Worm (Caenorhabditis elegans) whole organism, L4 larva: ENCODE measurements around the gene phdh-1.

Experiments used
- F26F4.8 ChIP-seq: fragments of 200-800 bp; sonication (Bioruptor generic); conservative IDR thresholded peaks from 2 replicates; pipeline ENCODE4 v1.3.6; 2022; ENCODE audit warnings: missing genetic modification characterization, missing compliant biosample characterization
- aha-1 ChIP-seq: fragments of 150-350 bp; peaks from one replicate; lab custom pipeline; 2014; ENCODE audit warnings: missing biosample characterization, missing genetic modification characterization
- aly-2 ChIP-seq: sonication (generic microtip); optimal IDR thresholded peaks from 2 replicates; lab custom pipeline; 2018; ENCODE audit warnings: missing biosample characterization, missing genetic modification characterization
- ceh-20 ChIP-seq: fragments of 200-800 bp; sonication (Bioruptor generic); IDR thresholded peaks from 2 replicates; pipeline ENCODE4 v1.3.6; 2022; ENCODE audit warnings: missing genetic modification reagents, missing genetic modification characterization, missing compliant biosample characterization
- ceh-28 ChIP-seq: fragments of 150-350 bp; optimal IDR thresholded peaks from 2 replicates; lab custom pipeline; 2014; ENCODE audit warnings: missing biosample characterization, missing genetic modification reagents, missing genetic modification characterization
- ceh-62 ChIP-seq: sonication (generic microtip); optimal IDR thresholded peaks from 2 replicates; lab custom pipeline; 2017; ENCODE audit warnings: missing biosample characterization, missing genetic modification characterization
- ces-1 ChIP-seq: fragments of 150-350 bp; sonication (generic microtip); optimal IDR thresholded peaks from 4 replicates; lab custom pipeline; 2014; ENCODE audit warnings: missing biosample characterization, missing genetic modification reagents, missing genetic modification characterization
- cey-2 ChIP-seq: sonication (generic microtip); optimal IDR thresholded peaks from 3 replicates; lab custom pipeline; 2017; ENCODE audit warnings: missing genetic modification characterization, mild to moderate bottlenecking, missing compliant biosample characterization, antibody characterized with exemption, borderline replicate concordance; ENCODE audit not compliant: insufficient read depth
- daf-16 ChIP-seq, 3 experiments: sonication (generic microtip); optimal IDR thresholded peaks; 2 replicates each; lab custom pipeline; 2016 to 2017; ENCODE audit warnings: missing genetic modification characterization in 3 of 3, missing genetic modification reagents in 3 of 3, mild to moderate bottlenecking in 2 of 3, missing compliant biosample characterization in 2 of 3, missing biosample characterization in 1 of 3, moderate library complexity in 1 of 3
- dmd-6 ChIP-seq: fragments of 200-800 bp; sonication (Bioruptor generic); IDR thresholded peaks from 2 replicates; pipeline ENCODE4 v1.3.6; 2022; ENCODE audit warnings: missing genetic modification reagents, missing genetic modification characterization, missing compliant biosample characterization
- dmd-9 ChIP-seq: fragments of 200-800 bp; sonication (Bioruptor generic); IDR thresholded peaks from 2 replicates; pipeline ENCODE4 v1.3.6; 2022; ENCODE audit warnings: missing genetic modification reagents, missing genetic modification characterization, missing compliant biosample characterization
- egl-27 ChIP-seq: sonication (generic microtip); optimal IDR thresholded peaks from 3 replicates; lab custom pipeline; 2017; ENCODE audit warnings: missing biosample characterization, missing genetic modification reagents, missing genetic modification characterization
- gei-8 ChIP-seq: fragments of 200-800 bp; sonication (Bioruptor generic); optimal IDR thresholded peaks from 2 replicates; lab custom pipeline; 2018; ENCODE audit warnings: mild to moderate bottlenecking, missing genetic modification characterization, missing compliant biosample characterization
- hlh-11 ChIP-seq: fragments of 200-800 bp; sonication (Bioruptor generic); optimal IDR thresholded peaks from 2 replicates; lab custom pipeline; 2018; ENCODE audit warnings: mild to moderate bottlenecking, missing genetic modification characterization, missing compliant biosample characterization
- hlh-30 ChIP-seq: sonication (generic microtip); optimal IDR thresholded peaks from 2 replicates; lab custom pipeline; 2017; ENCODE audit warnings: antibody characterized with exemption, mild to moderate bottlenecking, missing genetic modification characterization, missing compliant biosample characterization; ENCODE audit not compliant: insufficient read depth
- jun-1 ChIP-seq: fragments of 150-350 bp; optimal IDR thresholded peaks from 2 replicates; lab custom pipeline; 2014; ENCODE audit warnings: missing biosample characterization, missing genetic modification reagents, missing genetic modification characterization
- lim-7 ChIP-seq: fragments of 200-800 bp; sonication (Bioruptor generic); IDR thresholded peaks from 2 replicates; pipeline ENCODE4 v1.3.6; 2022; ENCODE audit warnings: missing genetic modification characterization, missing compliant biosample characterization
- lin-13 ChIP-seq: fragments of 150-350 bp; optimal IDR thresholded peaks from 2 replicates; lab custom pipeline; 2014; ENCODE audit warnings: missing biosample characterization, missing genetic modification reagents, missing genetic modification characterization
- lin-38 ChIP-seq: fragments of 200-800 bp; sonication (Bioruptor generic); IDR thresholded peaks from 2 replicates; pipeline ENCODE4 v1.3.6; 2022; ENCODE audit warnings: missing genetic modification reagents, missing genetic modification characterization, missing compliant biosample characterization
- lsy-2 ChIP-seq, 2 experiments: fragments of 150-350 bp in 1 of 2; sonication (generic microtip) in 1 of 2; optimal IDR thresholded peaks; 2 replicates each; lab custom pipeline; 2014 to 2017; ENCODE audit warnings: missing biosample characterization in 2 of 2, missing genetic modification characterization in 2 of 2
- mdl-1 ChIP-seq, 2 experiments: fragments of 150-350 bp in 1 of 2; sonication (generic microtip) in 1 of 2; optimal IDR thresholded peaks; 2 replicates each; lab custom pipeline; 2014 to 2017; ENCODE audit warnings: missing biosample characterization in 2 of 2, missing genetic modification characterization in 2 of 2
- mdt-29 ChIP-seq: fragments of 200-800 bp; sonication (Bioruptor generic); IDR thresholded peaks from 2 replicates; pipeline ENCODE4 v1.3.6; 2022; ENCODE audit warnings: missing genetic modification reagents, missing genetic modification characterization, missing compliant biosample characterization
- mep-1 ChIP-seq: fragments of 150-350 bp; sonication (generic microtip); optimal IDR thresholded peaks from 3 replicates; lab custom pipeline; 2014; ENCODE audit warnings: missing biosample characterization, missing genetic modification characterization
- mxl-2 ChIP-seq: fragments of 200-800 bp; sonication (Bioruptor generic); conservative IDR thresholded peaks from 2 replicates; pipeline ENCODE4 v1.3.6; 2022; ENCODE audit warnings: missing genetic modification reagents, missing genetic modification characterization, missing compliant biosample characterization
- mxl-3 ChIP-seq: fragments of 200-800 bp; sonication (Bioruptor generic); optimal IDR thresholded peaks from 2 replicates; lab custom pipeline; 2018; ENCODE audit warnings: mild to moderate bottlenecking, missing genetic modification characterization, missing compliant biosample characterization
- nhr-10 ChIP-seq: fragments of 150-350 bp; optimal IDR thresholded peaks from 2 replicates; lab custom pipeline; 2014; ENCODE audit warnings: missing biosample characterization, missing genetic modification characterization
- nhr-102 ChIP-seq: sonication (generic microtip); optimal IDR thresholded peaks from 2 replicates; lab custom pipeline; 2016; ENCODE audit warnings: mild to moderate bottlenecking, missing genetic modification characterization, moderate library complexity, missing compliant biosample characterization
- nhr-25 ChIP-seq: sonication (generic microtip); optimal IDR thresholded peaks from 2 replicates; lab custom pipeline; 2017; ENCODE audit warnings: missing genetic modification characterization, mild to moderate bottlenecking, missing compliant biosample characterization, antibody characterized with exemption, moderate library complexity, borderline replicate concordance; ENCODE audit not compliant: insufficient read depth
- nhr-28 ChIP-seq: fragments of 150-350 bp; optimal IDR thresholded peaks from 2 replicates; lab custom pipeline; 2014; ENCODE audit warnings: missing biosample characterization, missing genetic modification characterization
- nhr-42 ChIP-seq: fragments of 200-800 bp; sonication (Bioruptor generic); IDR thresholded peaks from 2 replicates; pipeline ENCODE4 v1.3.6; 2022; ENCODE audit warnings: missing genetic modification characterization, missing compliant biosample characterization
- nhr-48 ChIP-seq: sonication (generic microtip); optimal IDR thresholded peaks from 2 replicates; lab custom pipeline; 2016; ENCODE audit warnings: mild to moderate bottlenecking, missing genetic modification characterization, missing compliant biosample characterization
- nhr-77 ChIP-seq: fragments of 150-350 bp; optimal IDR thresholded peaks from 2 replicates; lab custom pipeline; 2014; ENCODE audit warnings: missing biosample characterization, missing genetic modification characterization
- set-16 ChIP-seq: fragments of 200-800 bp; sonication (Bioruptor generic); IDR thresholded peaks from 2 replicates; pipeline ENCODE4 v1.3.6; 2022; ENCODE audit warnings: missing genetic modification reagents, missing genetic modification characterization, missing compliant biosample characterization
- skn-1 ChIP-seq: fragments of 150-350 bp; optimal IDR thresholded peaks from 2 replicates; lab custom pipeline; 2014; ENCODE audit warnings: missing biosample characterization, missing genetic modification characterization
- snpc-1.2 ChIP-seq: fragments of 200-800 bp; sonication (Bioruptor generic); IDR thresholded peaks from 2 replicates; pipeline ENCODE4 v1.3.6; 2022; ENCODE audit warnings: missing genetic modification reagents, missing genetic modification characterization, missing compliant biosample characterization
- tra-1 ChIP-seq: fragments of 200-800 bp; sonication (Bioruptor generic); IDR thresholded peaks from 2 replicates; pipeline ENCODE4 v1.3.6; 2022; ENCODE audit warnings: missing genetic modification reagents, missing genetic modification characterization, missing compliant biosample characterization
- unc-39 ChIP-seq: sonication (generic microtip); optimal IDR thresholded peaks from 2 replicates; lab custom pipeline; 2017; ENCODE audit warnings: missing biosample characterization, missing genetic modification characterization
- unc-62 ChIP-seq, 3 experiments: fragments of 150-350 bp in 1 of 3; sonication (generic microtip); optimal IDR thresholded peaks in 2 of 3; peaks in 1 of 3; 1 replicate in 1 of 3; 2 replicates in 2 of 3; lab custom pipeline; 2014 to 2017; ENCODE audit warnings: missing biosample characterization in 3 of 3, missing genetic modification characterization in 3 of 3, missing genetic modification reagents in 3 of 3, missing genotype in 1 of 3
- zfp-2 ChIP-seq: sonication (generic microtip); optimal IDR thresholded peaks from 2 replicates; lab custom pipeline; 2016; ENCODE audit warnings: mild to moderate bottlenecking, missing genetic modification characterization, missing compliant biosample characterization
- zfp-3 ChIP-seq: fragments of 200-800 bp; sonication (Bioruptor generic); conservative IDR thresholded peaks from 2 replicates; pipeline ENCODE4 v1.3.6; 2022; ENCODE audit warnings: missing genetic modification reagents, missing genetic modification characterization, missing compliant biosample characterization
- zip-2 ChIP-seq: fragments of 150-350 bp; optimal IDR thresholded peaks from 2 replicates; lab custom pipeline; 2014; ENCODE audit warnings: missing biosample characterization, missing genetic modification characterization

phdh-1 gene

DNA sequence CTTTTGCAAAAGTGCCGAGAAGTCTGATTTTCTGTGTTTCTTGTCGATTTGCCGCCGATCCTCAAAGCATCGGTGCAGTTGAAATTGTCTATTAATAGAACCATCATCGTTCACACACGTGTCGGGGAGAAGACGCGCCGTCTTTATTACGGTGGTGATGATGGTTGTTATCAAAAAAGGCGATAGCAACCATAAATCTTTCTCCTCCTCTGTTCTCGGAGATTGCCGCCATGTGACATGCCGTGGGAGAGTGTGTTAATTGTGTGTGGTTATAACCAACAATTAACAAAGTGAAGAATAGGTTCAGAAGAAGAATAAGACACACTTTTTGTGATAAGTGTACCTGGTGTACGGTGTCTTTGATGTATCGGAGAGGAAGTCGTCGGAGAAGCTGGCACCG lies 42.8 kb upstream of the phdh-1 start (continued):
- no peak for TF ChIP-seq jun-1 (tag; lab: Kevin White, UChicago)
- peak; percentile 63 for TF ChIP-seq cey-2
- peak; percentile 49; the same call in 1 of the 2 replicates for TF ChIP-seq dmd-6 (GFP tag; lab: Robert Waterston, UW)
- TF ChIP-seq gei-8 (GFP tag; lab: Kevin White, UChicago): no peak
- TF ChIP-seq nhr-25: peak; percentile 24
- TF ChIP-seq mdl-1 (tag; optimal IDR thresholded peaks at IDR 0.05; lab: Kevin White, UChicago): peak in 1 of 2 experiments; percentile 87
- TF ChIP-seq F26F4.8 (GFP tag; lab: Robert Waterston, UW): no peak
- TF ChIP-seq, all 104 proteins: peak for 19

DNA sequence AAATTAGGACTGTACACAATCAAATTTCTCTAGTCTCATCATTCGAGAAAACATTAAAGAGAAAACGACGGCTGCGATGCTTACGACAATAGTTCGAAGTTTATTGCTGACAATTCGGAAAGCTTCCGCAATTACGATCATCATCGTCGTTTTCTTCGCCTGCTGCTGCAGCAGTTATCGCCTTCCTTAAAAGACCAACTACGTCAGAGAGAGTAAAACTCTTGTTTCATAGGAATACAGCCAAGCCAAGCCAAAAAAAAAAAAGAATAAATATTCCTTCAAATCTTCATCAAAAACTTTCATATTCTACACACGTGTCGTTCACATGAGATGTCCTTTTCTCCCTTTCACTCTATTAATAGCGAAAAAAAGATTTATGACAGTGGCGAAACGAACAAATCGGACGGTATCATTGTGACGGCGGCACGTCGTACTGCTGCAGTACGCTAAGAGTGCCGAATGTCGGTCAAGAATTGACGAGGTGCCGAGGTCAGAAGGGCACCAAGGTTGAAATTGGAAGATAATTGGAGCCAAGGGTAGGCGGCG lies 41.6 kb upstream of the phdh-1 start:
- peak; percentile 91 for TF ChIP-seq aha-1 (tag; lab: Kevin White, UChicago)
- peak; percentile 16 for TF ChIP-seq cey-2
- no peak for TF ChIP-seq ces-1
- 0 out of 2 replicates have a peak, but pooled peaks have one; percentile 6 for TF ChIP-seq dmd-6 (GFP tag; lab: Robert Waterston, UW)
- TF ChIP-seq nhr-28 (tag; lab: Kevin White, UChicago): peak; percentile 51
- peak in 1 of 2 experiments; percentile 68 for TF ChIP-seq unc-62 (GFP tag; optimal IDR thresholded peaks at IDR 0.05 in 1 of 2; lab: Kevin White, UChicago)
- TF ChIP-seq unc-62 (tag; optimal IDR thresholded peaks at IDR 0.05; lab: Kevin White, UChicago): no peak
- TF ChIP-seq mdl-1 (tag; optimal IDR thresholded peaks at IDR 0.05; lab: Kevin White, UChicago): peak in 1 of 2 experiments; percentile 53
- TF ChIP-seq hlh-30: peak; percentile 57
- TF ChIP-seq egl-27 (tag; lab: Kevin White, UChicago): no peak
- TF ChIP-seq lsy-2 (tag; optimal IDR thresholded peaks at IDR 0.05; lab: Kevin White, UChicago): peak in 1 of 2 experiments; percentile 28
- no peak for TF ChIP-seq set-16 (GFP tag; lab: Robert Waterston, UW)
- peak; percentile 41 for TF ChIP-seq hlh-11 (tag; lab: Kevin White, UChicago)
- peak; percentile 85 for TF ChIP-seq nhr-48 (tag; lab: Kevin White, UChicago)
- no peak for TF ChIP-seq aly-2
- no peak for TF ChIP-seq mep-1 (tag; lab: Kevin White, UChicago)
- peak; percentile 25 for TF ChIP-seq mxl-3 (GFP tag; lab: Kevin White, UChicago)
- TF ChIP-seq nhr-102 (tag; lab: Kevin White, UChicago): peak; percentile 3
- TF ChIP-seq tra-1 (GFP tag; lab: Robert Waterston, UW): no peak
- no peak for TF ChIP-seq skn-1 (tag; lab: Kevin White, UChicago)
- TF ChIP-seq zfp-2: no peak
- peak; percentile 5 for TF ChIP-seq nhr-77 (tag; lab: Kevin White, UChicago)
- TF ChIP-seq ceh-20 (GFP tag; lab: Robert Waterston, UW): 0 out of 2 replicates have a peak, but pooled peaks have one; percentile 29
- TF ChIP-seq mxl-2 (GFP tag; lab: Robert Waterston, UW): 0 out of 2 replicates have a peak, but pooled peaks have one; percentile 9
- no peak for TF ChIP-seq dmd-9 (GFP tag; lab: Robert Waterston, UW)

DNA sequence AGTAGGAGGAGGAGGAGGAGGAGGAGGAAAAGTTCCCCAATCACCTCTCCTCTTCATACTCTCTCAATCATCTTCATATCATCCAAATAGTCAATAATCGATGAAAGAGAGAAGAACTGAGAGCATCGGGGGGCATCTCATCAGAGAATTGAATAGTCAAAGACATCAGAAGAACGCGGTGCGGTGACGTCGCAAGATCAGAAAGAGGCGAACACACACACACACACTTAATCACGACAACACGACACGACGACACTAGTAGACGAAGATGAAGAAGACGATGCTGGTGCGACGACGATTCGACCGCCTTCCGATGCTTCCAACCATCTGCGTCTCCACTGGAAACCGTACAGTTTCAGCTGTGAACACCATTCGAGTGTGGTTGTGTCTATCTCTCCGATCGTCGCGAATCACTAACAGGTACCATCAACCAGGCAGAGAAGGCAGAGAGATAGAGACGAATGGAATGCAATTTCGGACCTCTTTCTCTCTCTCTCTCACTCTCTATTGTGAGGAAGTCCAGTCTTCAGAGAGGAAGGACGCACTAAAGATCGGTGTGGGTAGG lies 40.4 kb upstream of the phdh-1 start:
- no peak for TF ChIP-seq daf-16 (GFP tag; optimal IDR thresholded peaks at IDR 0.05; lab: Kevin White, UChicago)
- TF ChIP-seq daf-16 (tag; optimal IDR thresholded peaks at IDR 0.05; lab: Kevin White, UChicago): no peak
- TF ChIP-seq set-16 (GFP tag; lab: Robert Waterston, UW): peak; percentile 22; the same call in 1 of the 2 replicates
- TF ChIP-seq nhr-42 (GFP tag; lab: Robert Waterston, UW): 0 out of 2 replicates have a peak, but pooled peaks have one; percentile 28
- TF ChIP-seq unc-39 (tag; lab: Kevin White, UChicago): no peak
- no peak for TF ChIP-seq lim-7 (GFP tag; lab: Robert Waterston, UW)
- peak; percentile 5 for TF ChIP-seq hlh-30
- 0 out of 2 replicates have a peak, but pooled peaks have one; percentile 24 for TF ChIP-seq snpc-1.2 (GFP tag; lab: Robert Waterston, UW)
- peak in 1 of 2 experiments; percentile 100 for TF ChIP-seq unc-62 (GFP tag; optimal IDR thresholded peaks at IDR 0.05 in 1 of 2; lab: Kevin White, UChicago)
- no peak for TF ChIP-seq unc-62 (tag; optimal IDR thresholded peaks at IDR 0.05; lab: Kevin White, UChicago)
- peak; percentile 30 for TF ChIP-seq nhr-77 (tag; lab: Kevin White, UChicago)
- no peak for TF ChIP-seq lin-38 (GFP tag; lab: Robert Waterston, UW)
- peak; percentile 37 for TF ChIP-seq mxl-3 (GFP tag; lab: Kevin White, UChicago)
- peak; percentile 54 for TF ChIP-seq nhr-28 (tag; lab: Kevin White, UChicago)
- TF ChIP-seq dmd-6 (GFP tag; lab: Robert Waterston, UW): peak; percentile 27
- TF ChIP-seq nhr-48 (tag; lab: Kevin White, UChicago): peak; percentile 66
- TF ChIP-seq mxl-2 (GFP tag; lab: Robert Waterston, UW): 0 out of 2 replicates have a peak, but pooled peaks have one; percentile 18
- TF ChIP-seq ceh-62 (tag; lab: Kevin White, UChicago): no peak
- peak in 1 of 2 experiments; percentile 55 for TF ChIP-seq mdl-1 (tag; optimal IDR thresholded peaks at IDR 0.05; lab: Kevin White, UChicago)
- TF ChIP-seq aha-1 (tag; lab: Kevin White, UChicago): peak; percentile 96
- TF ChIP-seq mdt-29 (GFP tag; lab: Robert Waterston, UW): peak; percentile 60; the same call in 1 of the 2 replicates
- TF ChIP-seq lin-13 (GFP tag; lab: Kevin White, UChicago): no peak
- peak; percentile 12 for TF ChIP-seq ceh-28 (tag; lab: Kevin White, UChicago)
- TF ChIP-seq zip-2: no peak
- peak; percentile 55 for TF ChIP-seq nhr-10 (tag; lab: Kevin White, UChicago)
- no peak for TF ChIP-seq zfp-3 (GFP tag; lab: Robert Waterston, UW)
- peak; percentile 56 for TF ChIP-seq nhr-25
- TF ChIP-seq hlh-11 (tag; lab: Kevin White, UChicago): peak; percentile 87
